Fruit fly (Drosophila melanogaster) whole organism, embryonic: ENCODE data around the gene Hrb98DE.
A peak's percentile ranks its signal among the peaks of the same experiment; 100 is the strongest.

Source experiments
- ATbp ChIP-seq: fragments of 200-800 bp; sonication (Bioruptor generic); optimal IDR thresholded peaks from 2 replicates; lab custom pipeline; 2017; ENCODE audit warnings: missing biosample characterization, mild to moderate bottlenecking, missing genetic modification characterization, missing genetic modification reagents
- Atf6 ChIP-seq: fragments of 200-800 bp; sonication (Bioruptor generic); IDR thresholded peaks from 2 replicates; pipeline ENCODE4 v1.3.6; 2022; ENCODE audit warnings: missing biosample characterization, missing genetic modification characterization
- BEAF-32 ChIP-seq: fragments of 200-800 bp; sonication (Bioruptor generic); optimal IDR thresholded peaks from 3 replicates; lab custom pipeline; 2017; ENCODE audit warnings: missing biosample characterization, missing genetic modification characterization, mild to moderate bottlenecking, moderate library complexity, missing genetic modification reagents
- Bgb ChIP-seq: fragments of 200-800 bp; sonication (Bioruptor generic); IDR thresholded peaks from 2 replicates; pipeline ENCODE4 v1.3.6; 2022; ENCODE audit warnings: missing biosample characterization, missing genetic modification characterization; ENCODE audit not compliant: partially characterized antibody
- CG10654 ChIP-seq: fragments of 200-800 bp; sonication (Bioruptor generic); optimal IDR thresholded peaks from 2 replicates; lab custom pipeline; 2016; ENCODE audit warnings: missing biosample characterization, missing genetic modification characterization
- CG11398 ChIP-seq: fragments of 200-800 bp; sonication (Bioruptor generic); optimal IDR thresholded peaks from 2 replicates; lab custom pipeline; 2016; ENCODE audit warnings: missing biosample characterization, missing genetic modification characterization
- CG17829 ChIP-seq: fragments of 200-800 bp; optimal IDR thresholded peaks from 2 replicates; lab custom pipeline; 2019; ENCODE audit warnings: missing biosample characterization, mild to moderate bottlenecking, missing genetic modification characterization, moderate library complexity
- CG17912 ChIP-seq: fragments of 200-800 bp; sonication (Bioruptor generic); optimal IDR thresholded peaks from 2 replicates; lab custom pipeline; 2018; ENCODE audit warnings: missing biosample characterization, mild to moderate bottlenecking, missing genetic modification characterization
- CG18011 ChIP-seq: fragments of 200-800 bp; sonication (Bioruptor generic); optimal IDR thresholded peaks from 2 replicates; lab custom pipeline; 2017; ENCODE audit warnings: missing biosample characterization, missing genetic modification characterization, mild to moderate bottlenecking, moderate library complexity, missing genotype
- CG18262 ChIP-seq: fragments of 200-800 bp; optimal IDR thresholded peaks from 3 replicates; lab custom pipeline; 2019; ENCODE audit warnings: missing biosample characterization, mild to moderate bottlenecking, missing genetic modification characterization, moderate library complexity
- CG2202 ChIP-seq: fragments of 200-800 bp; sonication (Bioruptor generic); optimal IDR thresholded peaks from 2 replicates; lab custom pipeline; 2018; ENCODE audit warnings: missing biosample characterization, mild to moderate bottlenecking, missing genetic modification characterization
- CG2875 ChIP-seq: fragments of 200-800 bp; sonication (Bioruptor generic); optimal IDR thresholded peaks from 2 replicates; lab custom pipeline; 2017; ENCODE audit warnings: missing biosample characterization, mild to moderate bottlenecking, missing genetic modification characterization, missing genetic modification reagents
- CG30403 ChIP-seq: fragments of 200-800 bp; sonication (Bioruptor generic); optimal IDR thresholded peaks from 3 replicates; lab custom pipeline; 2016; ENCODE audit warnings: missing biosample characterization, missing genetic modification characterization
- CG31365 ChIP-seq: fragments of 200-800 bp; sonication (Bioruptor generic); optimal IDR thresholded peaks from 2 replicates; lab custom pipeline; 2018; ENCODE audit warnings: missing biosample characterization, mild to moderate bottlenecking, missing genetic modification characterization
- CG3995 ChIP-seq: fragments of 200-800 bp; sonication (Bioruptor generic); optimal IDR thresholded peaks from 3 replicates; lab custom pipeline; 2016; ENCODE audit warnings: missing biosample characterization, missing genetic modification characterization
- CG4730 ChIP-seq: fragments of 200-800 bp; sonication (Bioruptor generic); IDR thresholded peaks from 2 replicates; pipeline ENCODE4 v1.3.6; 2022; ENCODE audit warnings: missing biosample characterization, missing genetic modification characterization
- CG7271 ChIP-seq: fragments of 200-800 bp; sonication (Bioruptor generic); optimal IDR thresholded peaks from 2 replicates; lab custom pipeline; 2018; ENCODE audit warnings: missing biosample characterization, mild to moderate bottlenecking, missing genetic modification characterization, moderate library complexity
- CG8765 ChIP-seq: fragments of 200-800 bp; sonication (Bioruptor generic); IDR thresholded peaks from 2 replicates; pipeline ENCODE4 v1.3.6; 2022; ENCODE audit warnings: missing biosample characterization, missing genetic modification characterization
- Chrac-16 ChIP-seq: fragments of 200-800 bp; sonication (Bioruptor generic); optimal IDR thresholded peaks from 3 replicates; lab custom pipeline; 2016; ENCODE audit warnings: missing biosample characterization, missing genetic modification characterization
- Dfd ChIP-seq, 2 experiments: fragments of >200 bp; optimal IDR thresholded peaks; 2 replicates each; lab custom pipeline; 2017; ENCODE audit warnings: missing biosample characterization in 2 of 2, missing genetic modification characterization in 2 of 2
- Fer3 ChIP-seq: fragments of 200-800 bp; sonication (Bioruptor generic); optimal IDR thresholded peaks from 2 replicates; lab custom pipeline; 2018; ENCODE audit warnings: missing biosample characterization, mild to moderate bottlenecking, missing genetic modification characterization, moderate library complexity
- HLHmδ ChIP-seq: fragments of 200-800 bp; sonication (Bioruptor generic); optimal IDR thresholded peaks from 2 replicates; lab custom pipeline; 2018; ENCODE audit warnings: missing biosample characterization, mild to moderate bottlenecking, missing genetic modification characterization, moderate library complexity
- NC2β ChIP-seq: fragments of 200-800 bp; sonication (Bioruptor generic); optimal IDR thresholded peaks from 2 replicates; lab custom pipeline; 2016; ENCODE audit warnings: missing biosample characterization, missing genetic modification characterization
- Nf-YB ChIP-seq: fragments of 200-800 bp; sonication (Bioruptor generic); optimal IDR thresholded peaks from 3 replicates; lab custom pipeline; 2019; ENCODE audit warnings: missing biosample characterization, mild to moderate bottlenecking, missing genetic modification characterization, moderate library complexity
- Nf-YC ChIP-seq: fragments of 200-800 bp; optimal IDR thresholded peaks from 3 replicates; lab custom pipeline; 2019; ENCODE audit warnings: missing biosample characterization, mild to moderate bottlenecking, missing genetic modification characterization, moderate library complexity
- bowl ChIP-seq: fragments of 200-800 bp; sonication (Bioruptor generic); IDR thresholded peaks from 2 replicates; pipeline ENCODE4 v1.3.6; 2022; ENCODE audit warnings: missing biosample characterization, missing genetic modification characterization
- bsh ChIP-seq, 2 experiments: fragments of 200-800 bp; sonication (Bioruptor generic); optimal IDR thresholded peaks; 2 replicates each; lab custom pipeline; 2017 to 2018; ENCODE audit warnings: mild to moderate bottlenecking in 2 of 2, missing biosample characterization in 2 of 2, missing genetic modification characterization in 2 of 2, moderate library complexity in 1 of 2
- cas ChIP-seq: fragments of 200-800 bp; sonication (Bioruptor generic); IDR thresholded peaks from 2 replicates; pipeline ENCODE4 v1.3.6; 2022; ENCODE audit warnings: missing biosample characterization, missing genetic modification characterization
- cg ChIP-seq: fragments of 200-800 bp; sonication (Bioruptor generic); optimal IDR thresholded peaks from 3 replicates; lab custom pipeline; 2019; ENCODE audit warnings: missing biosample characterization, mild to moderate bottlenecking, missing genetic modification characterization, moderate library complexity
- crc ChIP-seq: fragments of 200-800 bp; sonication (Bioruptor generic); optimal IDR thresholded peaks from 2 replicates; lab custom pipeline; 2016; ENCODE audit warnings: missing biosample characterization, missing genetic modification characterization
- crol ChIP-seq: fragments of 200-800 bp; sonication (Bioruptor generic); IDR thresholded peaks from 2 replicates; pipeline ENCODE4 v1.3.6; 2022; ENCODE audit warnings: missing biosample characterization, missing genetic modification characterization
- dmrt99B ChIP-seq: fragments of 200-800 bp; sonication (Bioruptor generic); optimal IDR thresholded peaks from 2 replicates; lab custom pipeline; 2018; ENCODE audit warnings: missing biosample characterization, mild to moderate bottlenecking, missing genetic modification characterization, moderate library complexity
- h ChIP-seq: fragments of >200 bp; optimal IDR thresholded peaks from 2 replicates; lab custom pipeline; 2017
- ind ChIP-seq: fragments of 200-800 bp; sonication (Bioruptor generic); optimal IDR thresholded peaks from 3 replicates; lab custom pipeline; 2016; ENCODE audit warnings: missing biosample characterization, missing genetic modification characterization
- jumu ChIP-seq: fragments of 200-800 bp; sonication (Bioruptor generic); optimal IDR thresholded peaks from 3 replicates; lab custom pipeline; 2016; ENCODE audit warnings: missing biosample characterization, missing genetic modification characterization
- kni ChIP-seq: fragments of 200-800 bp; sonication (Bioruptor generic); optimal IDR thresholded peaks from 3 replicates; lab custom pipeline; 2017; ENCODE audit warnings: mild to moderate bottlenecking, missing biosample characterization, missing genetic modification reagents, missing genetic modification characterization
- lov ChIP-seq, 2 experiments: fragments of 200-800 bp in 1 of 2; fragments of >200 bp in 1 of 2; sonication (Bioruptor generic) in 1 of 2; IDR thresholded peaks in 1 of 2; optimal IDR thresholded peaks in 1 of 2; 2 replicates in 1 of 2; 3 replicates in 1 of 2; pipeline versions ENCODE4 v1.3.6 to Lab custom; 2017 to 2022; ENCODE audit warnings: missing biosample characterization in 1 of 2, missing genetic modification characterization in 1 of 2
- maf-S ChIP-seq: fragments of 200-800 bp; sonication (Bioruptor generic); optimal IDR thresholded peaks from 2 replicates; lab custom pipeline; 2016; ENCODE audit warnings: missing biosample characterization, missing genetic modification characterization
- mirr ChIP-seq: fragments of 200-800 bp; sonication (Bioruptor generic); optimal IDR thresholded peaks from 3 replicates; lab custom pipeline; 2018; ENCODE audit warnings: missing biosample characterization, mild to moderate bottlenecking, missing genetic modification characterization
- pan ChIP-seq, 4 experiments: fragments of >200 bp in 3 of 4; fragments of 200-800 bp in 1 of 4; sonication (Bioruptor generic) in 1 of 4; optimal IDR thresholded peaks in 3 of 4; IDR thresholded peaks in 1 of 4; 2 replicates each; pipeline versions ENCODE4 v1.3.6 to Lab custom; 2017 to 2022; ENCODE audit warnings: missing biosample characterization in 2 of 4, missing genetic modification characterization in 2 of 4, mixed read lengths in 1 of 4
- pnt ChIP-seq: fragments of 200-800 bp; sonication (Bioruptor generic); optimal IDR thresholded peaks from 3 replicates; lab custom pipeline; 2016; ENCODE audit warnings: missing biosample characterization, missing genetic modification characterization
- pros ChIP-seq: fragments of 200-800 bp; sonication (Bioruptor generic); optimal IDR thresholded peaks from 3 replicates; lab custom pipeline; 2019; ENCODE audit warnings: missing biosample characterization, mild to moderate bottlenecking, missing genetic modification characterization, moderate library complexity
- ro ChIP-seq: fragments of 200-800 bp; sonication (Bioruptor generic); IDR thresholded peaks from 2 replicates; pipeline ENCODE4 v1.3.6; 2022; ENCODE audit warnings: missing biosample characterization, missing genetic modification characterization
- sc ChIP-seq, 3 experiments: fragments of >200 bp in 2 of 3; fragments of 200-800 bp in 1 of 3; sonication (Bioruptor generic) in 1 of 3; optimal IDR thresholded peaks; 2 replicates in 2 of 3; 3 replicates in 1 of 3; lab custom pipeline; 2017; ENCODE audit warnings: mild to moderate bottlenecking in 1 of 3, missing biosample characterization in 1 of 3, missing genetic modification characterization in 1 of 3, missing genetic modification reagents in 1 of 3
- seq ChIP-seq: fragments of 200-800 bp; sonication (Bioruptor generic); IDR thresholded peaks from 2 replicates; pipeline ENCODE4 v1.3.6; 2022; ENCODE audit warnings: missing biosample characterization, missing genetic modification characterization
- tin ChIP-seq: fragments of 200-800 bp; sonication (Bioruptor generic); optimal IDR thresholded peaks from 3 replicates; lab custom pipeline; 2016; ENCODE audit warnings: missing biosample characterization, missing genetic modification characterization
- tx ChIP-seq: fragments of 200-800 bp; sonication (Bioruptor generic); optimal IDR thresholded peaks from 2 replicates; lab custom pipeline; 2016; ENCODE audit warnings: missing biosample characterization, missing genetic modification characterization
- zen2 ChIP-seq: fragments of 200-800 bp; sonication (Bioruptor generic); IDR thresholded peaks from 3 replicates; pipeline ENCODE4 v1.3.6; 2022; ENCODE audit warnings: missing biosample characterization, missing genetic modification characterization; ENCODE audit not compliant: partially characterized antibody
- zf30C ChIP-seq: fragments of 200-800 bp; sonication (Bioruptor generic); optimal IDR thresholded peaks from 3 replicates; lab custom pipeline; 2018; ENCODE audit warnings: missing biosample characterization, mild to moderate bottlenecking, missing genetic modification characterization
- zfh2 ChIP-seq: fragments of 200-800 bp; sonication (Bioruptor generic); optimal IDR thresholded peaks from 2 replicates; lab custom pipeline; 2016; ENCODE audit warnings: missing biosample characterization, missing genetic modification characterization

Hrb98DE gene

DNA sequence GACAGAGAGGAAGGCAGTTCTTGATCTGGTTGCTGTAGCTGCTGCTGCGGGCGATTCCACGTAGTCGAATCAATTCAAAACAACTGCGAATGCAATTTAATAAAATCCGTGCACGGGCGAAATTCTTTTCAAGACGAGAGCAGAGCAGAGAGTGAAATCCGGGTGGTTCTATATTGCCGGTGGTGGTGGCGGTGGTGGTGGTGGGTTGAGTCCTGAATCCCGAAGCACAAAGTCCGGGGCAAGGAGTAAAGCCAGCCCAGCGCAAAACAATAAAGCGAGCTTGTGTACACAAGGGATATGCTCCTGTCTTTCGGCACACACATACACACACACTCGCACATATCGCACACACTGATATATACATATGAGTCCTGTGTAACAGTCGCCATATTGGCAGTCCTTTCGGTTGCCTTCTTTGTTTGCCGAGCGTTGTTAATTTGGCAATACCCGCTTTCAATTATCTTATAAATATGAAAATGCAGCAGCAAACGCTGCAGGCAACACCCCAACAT is 38.3 kb upstream of the Hrb98DE start:
- no peak for TF ChIP-seq CG17912
- no peak for TF ChIP-seq bowl (GFP tag; lab: Robert Waterston, UW)
- TF ChIP-seq CG2875 (GFP tag; lab: Kevin White, UChicago) = no peak
- no peak for TF ChIP-seq tx (GFP tag; lab: Kevin White, UChicago)
- no peak for TF ChIP-seq mirr
- peak; percentile 65 for TF ChIP-seq Nf-YC (tag; lab: Kevin White, UChicago)
- TF ChIP-seq maf-S (GFP tag; lab: Kevin White, UChicago) = no peak
- TF ChIP-seq CG18262 (tag; lab: Kevin White, UChicago) = no peak
- no peak for TF ChIP-seq crc (GFP tag; lab: Kevin White, UChicago)
- TF ChIP-seq h (lab: Kevin White, UChicago) = no peak
- no peak for TF ChIP-seq bsh (GFP tag; optimal IDR thresholded peaks at IDR 0.05; lab: Kevin White, UChicago)
- no peak for TF ChIP-seq Chrac-16 (GFP tag; lab: Kevin White, UChicago)
- peak; percentile 60 for TF ChIP-seq pros
- TF ChIP-seq NC2β (GFP tag; lab: Kevin White, UChicago) = no peak
- TF ChIP-seq CG10654 = no peak
- no peak for TF ChIP-seq CG11398 (GFP tag; lab: Kevin White, UChicago)
- peak; percentile 51 for TF ChIP-seq cg
- TF ChIP-seq CG30403 (GFP tag; lab: Kevin White, UChicago) = no peak
- no peak for TF ChIP-seq CG3995
- no peak for TF ChIP-seq ind (GFP tag; lab: Kevin White, UChicago)
- no peak for TF ChIP-seq Dfd (GFP tag; optimal IDR thresholded peaks at IDR 0.05; lab: Kevin White, UChicago)
- no peak for TF ChIP-seq CG2202 (tag; lab: Kevin White, UChicago)
- no peak for TF ChIP-seq ro (GFP tag; lab: Robert Waterston, UW)
- TF ChIP-seq CG18011 (GFP tag; lab: Kevin White, UChicago) = no peak
- no peak for TF ChIP-seq CG8765 (GFP tag; lab: Robert Waterston, UW)
- TF ChIP-seq CG4730 (GFP tag; lab: Robert Waterston, UW) = no peak
- TF ChIP-seq seq = peak; percentile 41; the same call in 1 of the 2 replicates
- TF ChIP-seq CG17829 (tag; lab: Kevin White, UChicago) = no peak
- no peak for TF ChIP-seq crol
- TF ChIP-seq Fer3 (tag; lab: Kevin White, UChicago) = no peak
- TF ChIP-seq pnt (GFP tag; lab: Kevin White, UChicago) = no peak
- TF ChIP-seq Nf-YB (GFP tag; lab: Kevin White, UChicago) = peak; percentile 57
- no peak for TF ChIP-seq Atf6 (GFP tag; lab: Robert Waterston, UW)
- TF ChIP-seq zfh2 (GFP tag; lab: Kevin White, UChicago) = no peak
- no peak for TF ChIP-seq pan (optimal IDR thresholded peaks at IDR 0.05; lab: Kevin White, UChicago)
- no peak for TF ChIP-seq pan (GFP tag; optimal IDR thresholded peaks at IDR 0.05 in 1 of 2, IDR thresholded peaks at IDR 0.05 in 1 of 2)
- TF ChIP-seq jumu = no peak
- TF ChIP-seq Bgb (GFP tag; lab: Robert Waterston, UW) = no peak
- no peak for TF ChIP-seq lov (optimal IDR thresholded peaks at IDR 0.05; lab: Kevin White, UChicago)
- no peak for TF ChIP-seq lov (GFP tag; IDR thresholded peaks at IDR 0.05; lab: Robert Waterston, UW)
- no peak for TF ChIP-seq ATbp
- TF ChIP-seq kni (GFP tag; lab: Kevin White, UChicago) = peak; percentile 27
- TF ChIP-seq zen2 (GFP tag; lab: Robert Waterston, UW) = no peak
- TF ChIP-seq dmrt99B (tag; lab: Kevin White, UChicago) = no peak
- no peak for TF ChIP-seq tin (GFP tag; lab: Kevin White, UChicago)
- TF ChIP-seq zf30C = no peak
- TF ChIP-seq CG31365 = no peak
- TF ChIP-seq BEAF-32 = no peak
- no peak for TF ChIP-seq cas
- TF ChIP-seq sc (optimal IDR thresholded peaks at IDR 0.05; lab: Kevin White, UChicago) = no peak
- TF ChIP-seq sc (GFP tag; optimal IDR thresholded peaks at IDR 0.05; lab: Kevin White, UChicago) = no peak
- TF ChIP-seq HLHmδ (GFP tag; lab: Kevin White, UChicago) = no peak
- no peak for TF ChIP-seq CG7271
